Fruit fly (Drosophila melanogaster): ENCODE measurements around the gene Vps60.

Gene Vps60

dm6 chr3L:17579121-17579520 is 42.3 kb downstream of the Vps60 start (continued):
- TF ChIP-seq salr (GFP tag; optimal IDR thresholded peaks at IDR 0.05) = peak in 1 of 2 experiments; percentile 33
- no peak for TF ChIP-seq dac (GFP tag; optimal IDR thresholded peaks at IDR 0.05)
- TF ChIP-seq Sox102F (GFP tag; optimal IDR thresholded peaks at IDR 0.05) = peak; percentile 21
- TF ChIP-seq CG16779 (tag; optimal IDR thresholded peaks at IDR 0.05) = no peak
- peak; percentile 9 for TF ChIP-seq Eip75B (GFP tag; optimal IDR thresholded peaks at IDR 0.05)
- TF ChIP-seq spab (GFP tag; optimal IDR thresholded peaks at IDR 0.05) = no peak
- peak; percentile 5 for TF ChIP-seq fd59A (GFP tag; optimal IDR thresholded peaks at IDR 0.05)

DNA sequence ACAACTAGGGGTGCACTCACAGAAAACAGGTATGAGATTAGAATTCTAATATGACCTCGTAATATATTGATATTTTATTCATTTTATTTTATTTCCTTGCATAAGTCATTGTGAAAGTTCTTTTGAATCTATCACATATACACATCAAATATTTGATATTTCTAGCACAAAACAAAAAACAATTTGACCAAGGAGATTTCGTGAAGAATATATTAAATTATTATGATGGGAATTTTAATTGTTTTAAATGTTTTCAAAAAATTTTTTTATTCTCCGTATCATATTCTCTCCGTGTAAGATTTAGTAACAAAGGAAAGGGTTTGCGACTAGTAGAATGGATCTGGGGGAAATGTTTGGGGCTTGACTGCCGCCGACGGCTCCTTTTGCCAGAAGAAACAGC is 43.0 kb downstream of the Vps60 start:
- TF ChIP-seq Ets21C (GFP tag; optimal IDR thresholded peaks at IDR 0.05) (peak; percentile 41), Sox102F (GFP tag; optimal IDR thresholded peaks at IDR 0.05) (peak; percentile 49), CG3032 (tag; optimal IDR thresholded peaks at IDR 0.05) (peak; percentile 99), OdsH (GFP tag; optimal IDR thresholded peaks at IDR 0.05) (peak; percentile 94), CG8632 (GFP tag; optimal IDR thresholded peaks at IDR 0.05) (peak; percentile 95), pdm3 (GFP tag; optimal IDR thresholded peaks at IDR 0.05) (peak; percentile 90), Met (GFP tag; optimal IDR thresholded peaks at IDR 0.05) (peak; percentile 75), CG6854 (GFP tag; optimal IDR thresholded peaks at IDR 0.05) (no peak), CG15336 (GFP tag; IDR thresholded peaks at IDR 0.05) (peak; percentile 90), CG4318 (GFP tag; optimal IDR thresholded peaks at IDR 0.05) (peak; percentile 89), dsx (GFP tag; optimal IDR thresholded peaks at IDR 0.05; ENCODE audit: poor library complexity, severe bottlenecking) (peak; percentile 97), svp (GFP tag) (peak; percentile 82), Eip75B (GFP tag; optimal IDR thresholded peaks at IDR 0.05) (peak; percentile 88), Hr39 (GFP tag; optimal IDR thresholded peaks at IDR 0.05) (peak; percentile 58), vri (GFP tag; optimal IDR thresholded peaks at IDR 0.05) (no peak), Blimp-1 (GFP tag; optimal IDR thresholded peaks at IDR 0.05) (no peak), Sox14 (GFP tag; optimal IDR thresholded peaks at IDR 0.05) (peak; percentile 88), Eip78C (GFP tag) (peak; percentile 98), CG1621 (tag; optimal IDR thresholded peaks at IDR 0.05) (peak; percentile 81), CG8319 (GFP tag; optimal IDR thresholded peaks at IDR 0.05) (peak; percentile 82), cyc (GFP tag; optimal IDR thresholded peaks at IDR 0.05) (peak; percentile 68), Lpt (GFP tag; optimal IDR thresholded peaks at IDR 0.05) (peak; percentile 52), CG16779 (tag; optimal IDR thresholded peaks at IDR 0.05) (peak; percentile 90), CG7368 (GFP tag; optimal IDR thresholded peaks at IDR 0.05) (peak; percentile 81), Ets96B (tag; optimal IDR thresholded peaks at IDR 0.05) (peak; percentile 99), CG11762 (GFP tag; optimal IDR thresholded peaks at IDR 0.05; ENCODE audit: insufficient read depth) (peak; percentile 85), achi (GFP tag; optimal IDR thresholded peaks at IDR 0.05) (peak; percentile 93), CG31627 (GFP tag; optimal IDR thresholded peaks at IDR 0.05) (peak; percentile 72), fkh (GFP tag; optimal IDR thresholded peaks at IDR 0.05) (no peak), CG6163 (GFP tag; IDR thresholded peaks at IDR 0.05) (peak; percentile 91), CG6808 (GFP tag; optimal IDR thresholded peaks at IDR 0.05) (peak; percentile 97), lz (GFP tag; optimal IDR thresholded peaks at IDR 0.05) (peak; percentile 69), CG34406 (GFP tag; optimal IDR thresholded peaks at IDR 0.05) (peak; percentile 91), CG9139 (GFP tag; optimal IDR thresholded peaks at IDR 0.05) (peak; percentile 93), CG3919 (GFP tag; optimal IDR thresholded peaks at IDR 0.05) (peak; percentile 92), topi (GFP tag; optimal IDR thresholded peaks at IDR 0.05) (peak; percentile 72), spab (GFP tag; optimal IDR thresholded peaks at IDR 0.05) (peak; percentile 97), esn (GFP tag; optimal IDR thresholded peaks at IDR 0.05) (peak; percentile 84), CG6276 (GFP tag; optimal IDR thresholded peaks at IDR 0.05) (peak; percentile 77), Sox15 (GFP tag; optimal IDR thresholded peaks at IDR 0.05) (peak; percentile 84), eg (GFP tag; IDR thresholded peaks at IDR 0.05) (peak; percentile 80), Eip93F (GFP tag; optimal IDR thresholded peaks at IDR 0.05) (no peak), CG10631 (GFP tag; optimal IDR thresholded peaks at IDR 0.05) (peak; percentile 96), Smox (GFP tag; optimal IDR thresholded peaks at IDR 0.05) (peak; percentile 73), dac (GFP tag; optimal IDR thresholded peaks at IDR 0.05) (peak; percentile 16), fd85E (GFP tag; optimal IDR thresholded peaks at IDR 0.05) (no peak), Gug (GFP tag; IDR thresholded peaks at IDR 0.05) (peak; percentile 80), CG6792 (GFP tag; optimal IDR thresholded peaks at IDR 0.05) (peak; percentile 84)
